Worm (Caenorhabditis elegans): ENCODE measurements around the gene vwa-8.

The vwa-8 gene

ce11 chrX:12944661-12945060, 46.6 kb upstream of the vwa-8 start:
- no peak for TF ChIP-seq lsy-2 (tag; optimal IDR thresholded peaks at IDR 0.05)
- TF ChIP-seq aha-1 (tag): peak; percentile 97
- TF ChIP-seq unc-62 (GFP tag; optimal IDR thresholded peaks at IDR 0.05 in 1 of 2): peak in 1 of 2 experiments; percentile 54
- no peak for TF ChIP-seq unc-62 (tag; optimal IDR thresholded peaks at IDR 0.05)
- no peak for TF ChIP-seq mep-1 (tag; optimal IDR thresholded peaks at IDR 0.05)

DNA sequence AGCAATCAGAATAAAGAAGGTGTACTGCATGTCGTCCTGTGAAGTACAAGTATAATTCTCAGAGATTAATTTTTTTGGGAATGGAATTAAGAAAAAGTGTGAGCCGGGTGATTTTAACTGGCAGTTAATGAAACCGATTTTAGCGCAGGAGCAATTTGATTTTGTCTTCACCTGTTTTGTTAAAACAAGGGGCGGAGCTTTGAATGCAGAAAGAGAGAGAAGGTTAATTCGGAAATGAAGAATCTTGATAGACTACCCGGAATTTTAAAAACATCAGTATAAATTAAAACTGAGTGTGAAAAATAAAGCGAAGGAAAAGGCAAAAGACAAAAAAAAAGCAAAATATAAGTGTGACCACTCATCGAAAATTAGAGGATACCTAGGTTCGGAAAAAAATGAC, 44.7 kb upstream of the vwa-8 start, which contains the start of gene C05E7.3:
C05E7.3 (minus strand) TSS at position 101 of the 400 bp plus-strand sequence.
- TF ChIP-seq ces-1 (GFP tag; optimal IDR thresholded peaks at IDR 0.05) (no peak), F49E8.2 (tag; optimal IDR thresholded peaks at IDR 0.05; ENCODE audit: borderline replicate concordance) (no peak), ceh-20 (GFP tag; IDR thresholded peaks at IDR 0.05) (no peak)

- TF ChIP-seq aha-1 (tag) (peak; percentile 59), ZK337.2 (GFP tag; IDR thresholded peaks at IDR 0.05) (no peak)
Observed at ce11 chrX:12951175-12951574, 40.1 kb upstream of the vwa-8 start.

DNA sequence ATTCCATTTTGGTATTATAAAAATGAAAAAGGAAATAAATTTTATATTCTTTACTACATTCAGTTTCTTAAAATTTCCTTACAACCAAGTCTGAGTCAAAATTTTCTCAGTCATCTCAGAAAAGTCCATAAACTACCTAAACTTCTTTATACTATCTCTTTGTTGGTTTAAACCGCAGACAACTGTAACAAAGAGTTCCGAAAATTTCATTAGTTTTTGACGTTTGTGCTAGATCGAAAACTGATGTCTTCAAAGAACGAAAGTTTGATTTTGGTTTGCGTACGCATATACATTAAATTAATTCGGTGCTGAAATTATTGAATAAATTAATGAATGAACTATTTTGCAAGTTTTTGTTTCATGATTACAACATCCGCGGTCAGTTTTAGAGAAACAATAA, 32.4 kb upstream of the vwa-8 start:
- TF ChIP-seq daf-8 (GFP tag; IDR thresholded peaks at IDR 0.05): no peak
- TF ChIP-seq pqm-1 (tag; optimal IDR thresholded peaks at IDR 0.05): no peak
- peak; percentile 61 for TF ChIP-seq fkh-10 (GFP tag; optimal IDR thresholded peaks at IDR 0.05)

ce11 chrX:12965163-12965562, 26.1 kb upstream of the vwa-8 start, which contains the start of gene frpr-2:
Gene frpr-2, plus strand, starts transcription at chrX:12965463.
- no peak for TF ChIP-seq snpc-4 (tag; optimal IDR thresholded peaks at IDR 0.05)
- TF ChIP-seq set-16 (GFP tag; IDR thresholded peaks at IDR 0.05): no peak
- no peak for TF ChIP-seq lin-29 (GFP tag; IDR thresholded peaks at IDR 0.05)
- TF ChIP-seq mxl-3 (GFP tag; optimal IDR thresholded peaks at IDR 0.05): no peak
- no peak for TF ChIP-seq zfp-2 (tag; optimal IDR thresholded peaks at IDR 0.05)
- no peak for TF ChIP-seq unc-39 (tag; optimal IDR thresholded peaks at IDR 0.05)
- no peak for TF ChIP-seq saeg-2 (GFP tag; IDR thresholded peaks at IDR 0.05)
- TF ChIP-seq T26A8.4 (GFP tag; IDR thresholded peaks at IDR 0.05): no peak
- no peak for TF ChIP-seq mdl-1 (tag; optimal IDR thresholded peaks at IDR 0.05)
- TF ChIP-seq lin-38 (GFP tag; IDR thresholded peaks at IDR 0.05): no peak
- no peak for TF ChIP-seq nhr-42 (GFP tag; IDR thresholded peaks at IDR 0.05)
- no peak for TF ChIP-seq nhr-111 (GFP tag; optimal IDR thresholded peaks at IDR 0.05)
- no peak for TF ChIP-seq daf-19 (GFP tag; conservative IDR thresholded peaks at IDR 0.05)

DNA sequence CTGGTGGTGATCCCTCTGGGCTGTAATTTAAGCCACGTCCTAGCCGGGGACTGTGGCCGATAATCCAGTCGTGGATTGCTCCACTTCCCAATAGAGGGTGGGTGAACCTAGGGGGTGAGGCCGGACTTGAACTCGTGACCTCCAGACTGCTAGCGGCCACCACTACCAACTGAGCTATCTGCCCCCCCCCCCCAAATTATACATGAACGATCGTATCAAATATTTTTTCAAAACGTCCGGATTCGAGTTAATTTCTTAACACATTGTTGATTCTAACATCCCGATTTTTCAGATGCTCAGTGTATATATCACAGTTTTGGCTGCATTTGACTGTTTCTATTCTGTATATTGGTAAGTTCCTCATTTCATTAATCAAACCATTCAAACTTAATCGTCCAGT, 24.2 kb upstream of the vwa-8 start:
- TF ChIP-seq snpc-1.2 (GFP tag; IDR thresholded peaks at IDR 0.05): peak; percentile 69

- TF ChIP-seq nhr-76 (tag; optimal IDR thresholded peaks at IDR 0.05): no peak
- TF ChIP-seq mxl-3 (GFP tag; optimal IDR thresholded peaks at IDR 0.05): peak; percentile 72
- TF ChIP-seq F44E2.7 (GFP tag; IDR thresholded peaks at IDR 0.05): no peak
- TF ChIP-seq lin-29 (GFP tag; IDR thresholded peaks at IDR 0.05): 0 out of 2 replicates have a peak, but pooled peaks have one; percentile 21
- TF ChIP-seq hif-1 (tag; optimal IDR thresholded peaks at IDR 0.05): peak in 1 of 2 experiments; percentile 46
- TF ChIP-seq nhr-42 (GFP tag; IDR thresholded peaks at IDR 0.05): peak; percentile 47; the same call in 1 of the 2 replicates
- TF ChIP-seq madf-9 (GFP tag; conservative IDR thresholded peaks at IDR 0.05): 0 out of 2 replicates have a peak, but pooled peaks have one; percentile 11
- TF ChIP-seq mes-2 (tag; optimal IDR thresholded peaks at IDR 0.05; ENCODE audit: poor library complexity, severe bottlenecking): peak; percentile 86
- peak; percentile 75 for TF ChIP-seq dve-1 (tag; optimal IDR thresholded peaks at IDR 0.05; ENCODE audit: insufficient read depth)
- no peak for TF ChIP-seq spr-3 (GFP tag; optimal IDR thresholded peaks at IDR 0.05)
- no peak for TF ChIP-seq madf-5 (GFP tag; IDR thresholded peaks at IDR 0.05)
- TF ChIP-seq ceh-32 (tag; optimal IDR thresholded peaks at IDR 0.05; ENCODE audit: poor library complexity): no peak
- TF ChIP-seq nhr-11 (tag; optimal IDR thresholded peaks at IDR 0.05): peak; percentile 76
- TF ChIP-seq ztf-11 (tag; optimal IDR thresholded peaks at IDR 0.05): no peak
- TF ChIP-seq lsy-2 (tag; optimal IDR thresholded peaks at IDR 0.05): peak; percentile 8 to 81
- TF ChIP-seq mep-1 (tag; optimal IDR thresholded peaks at IDR 0.05): peak; percentile 79
- peak; percentile 24; the same call in 1 of the 2 replicates for TF ChIP-seq ceh-20 (GFP tag; IDR thresholded peaks at IDR 0.05)
- TF ChIP-seq nhr-237 (tag; optimal IDR thresholded peaks at IDR 0.05): no peak
- no peak for TF ChIP-seq nhr-111 (GFP tag; optimal IDR thresholded peaks at IDR 0.05)
- TF ChIP-seq pha-4 (GFP tag; IDR thresholded peaks at IDR 0.05): no peak
- TF ChIP-seq pha-4 (tag; optimal IDR thresholded peaks at IDR 0.05): peak; percentile 45
Observed at ce11 chrX:12975595-12976089, 15.6 kb upstream of the vwa-8 start, which contains the start of gene ppk-3. Gene ppk-3, minus strand, starts transcription at chrX:12975645.

Data from whole organism, L4 larva.